Worm (Caenorhabditis elegans) whole organism, young adult: ENCODE results near the gene str-121.
"Not testable (repeated sequence)": the region's sequence is repeated elsewhere in the genome, so short reads cannot be mapped to it uniquely, and the experiment has no call there.

Source experiments
- B0019.2 ChIP-seq: fragments of 200-800 bp; sonication (Bioruptor generic); conservative IDR thresholded peaks from 2 replicates; pipeline ENCODE4 v1.3.6; 2022; ENCODE audit warnings: missing genetic modification reagents, missing genetic modification characterization, missing compliant biosample characterization
- B0035.1 ChIP-seq: sonication (generic microtip); optimal IDR thresholded peaks from 2 replicates; lab custom pipeline; 2016; ENCODE audit warnings: missing genetic modification characterization, mild to moderate bottlenecking, missing compliant biosample characterization, missing genotype, missing genetic modification reagents
- B0336.3 ChIP-seq: fragments of 200-800 bp; sonication (Bioruptor generic); IDR thresholded peaks from 2 replicates; pipeline ENCODE4 v1.3.6; 2022; ENCODE audit warnings: missing genetic modification characterization, missing compliant biosample characterization
- C17E4.6 ChIP-seq: fragments of 200-800 bp; sonication (Bioruptor generic); IDR thresholded peaks from 2 replicates; pipeline ENCODE4 v1.3.6; 2022; ENCODE audit warnings: missing genetic modification reagents, missing genetic modification characterization, missing compliant biosample characterization
- D2030.7 ChIP-seq: fragments of 200-800 bp; sonication (Bioruptor generic); IDR thresholded peaks from 2 replicates; pipeline ENCODE4 v1.3.6; 2022; ENCODE audit warnings: missing genetic modification reagents, missing genetic modification characterization, missing compliant biosample characterization
- K11D2.4 ChIP-seq: fragments of 200-800 bp; sonication (Bioruptor generic); IDR thresholded peaks from 2 replicates; pipeline ENCODE4 v1.3.6; 2022; ENCODE audit warnings: missing genetic modification reagents, missing genetic modification characterization, missing compliant biosample characterization
- T07F8.4 ChIP-seq: sonication (generic microtip); optimal IDR thresholded peaks from 2 replicates; lab custom pipeline; 2016; ENCODE audit warnings: mild to moderate bottlenecking, missing genetic modification characterization, moderate library complexity, missing compliant biosample characterization
- Y95B8A.8 ChIP-seq: fragments of 200-800 bp; sonication (Bioruptor generic); IDR thresholded peaks from 2 replicates; pipeline ENCODE4 v1.3.6; 2022; ENCODE audit warnings: missing genetic modification reagents, missing genetic modification characterization, missing compliant biosample characterization
- akir-1 ChIP-seq: fragments of 200-800 bp; sonication (Bioruptor generic); optimal IDR thresholded peaks from 2 replicates; lab custom pipeline; 2018; ENCODE audit warnings: mild to moderate bottlenecking, missing genetic modification characterization, moderate library complexity, missing compliant biosample characterization
- attf-5 ChIP-seq: fragments of 200-800 bp; sonication (Bioruptor generic); optimal IDR thresholded peaks from 2 replicates; lab custom pipeline; 2018; ENCODE audit warnings: mild to moderate bottlenecking, missing genetic modification characterization, missing compliant biosample characterization
- cebp-1 ChIP-seq, 2 experiments: fragments of 200-800 bp in 1 of 2; sonication (Bioruptor generic) in 1 of 2; sonication (generic microtip) in 1 of 2; IDR thresholded peaks in 1 of 2; optimal IDR thresholded peaks in 1 of 2; 2 replicates each; pipeline versions ENCODE4 v1.3.6 to Lab custom; 2017 to 2022; ENCODE audit warnings: missing compliant biosample characterization in 2 of 2, missing genetic modification characterization in 2 of 2, mild to moderate bottlenecking in 1 of 2, missing genetic modification reagents in 1 of 2, moderate library complexity in 1 of 2
- ceh-40 ChIP-seq: fragments of 200-800 bp; sonication (Bioruptor generic); IDR thresholded peaks from 2 replicates; pipeline ENCODE4 v1.3.6; 2022; ENCODE audit warnings: missing genetic modification characterization, missing compliant biosample characterization
- dox-1 ChIP-seq: fragments of 200-800 bp; sonication (Bioruptor generic); IDR thresholded peaks from 2 replicates; pipeline ENCODE4 v1.3.6; 2022; ENCODE audit warnings: missing genetic modification reagents, missing genetic modification characterization, missing compliant biosample characterization
- egrh-3 ChIP-seq: fragments of 200-800 bp; sonication (Bioruptor generic); IDR thresholded peaks from 2 replicates; pipeline ENCODE4 v1.3.6; 2022; ENCODE audit warnings: missing genetic modification reagents, missing genetic modification characterization, missing compliant biosample characterization
- ets-4 ChIP-seq: fragments of 200-800 bp; sonication (Bioruptor generic); optimal IDR thresholded peaks from 2 replicates; lab custom pipeline; 2018; ENCODE audit warnings: mild to moderate bottlenecking, missing genetic modification characterization, missing compliant biosample characterization
- hlh-12 ChIP-seq: sonication (generic microtip); optimal IDR thresholded peaks from 2 replicates; lab custom pipeline; 2016; ENCODE audit warnings: missing genetic modification characterization, missing compliant biosample characterization
- hmg-1.2 ChIP-seq: fragments of 200-800 bp; sonication (Bioruptor generic); IDR thresholded peaks from 2 replicates; pipeline ENCODE4 v1.3.6; 2022; ENCODE audit warnings: missing genetic modification reagents, missing genetic modification characterization, missing compliant biosample characterization
- hmg-20 ChIP-seq: fragments of 200-800 bp; sonication (Bioruptor generic); IDR thresholded peaks from 2 replicates; pipeline ENCODE4 v1.3.6; 2022; ENCODE audit warnings: missing genetic modification reagents, missing genetic modification characterization, missing compliant biosample characterization
- lin-35 ChIP-seq, 3 experiments: fragments of 150-350 bp in 2 of 3; sonication (generic microtip) in 1 of 3; optimal IDR thresholded peaks; 2 replicates each; lab custom pipeline; 2014 to 2018; ENCODE audit warnings: missing biosample characterization in 3 of 3, missing genetic modification characterization in 3 of 3, missing genetic modification reagents in 3 of 3
- lin-40 ChIP-seq: sonication (generic microtip); optimal IDR thresholded peaks from 2 replicates; lab custom pipeline; 2016; ENCODE audit warnings: missing genetic modification characterization, mild to moderate bottlenecking, missing compliant biosample characterization, missing genotype, missing genetic modification reagents
- lir-1 ChIP-seq: fragments of 200-800 bp; sonication (Bioruptor generic); conservative IDR thresholded peaks from 2 replicates; pipeline ENCODE4 v1.3.6; 2022; ENCODE audit warnings: missing genetic modification reagents, missing genetic modification characterization, missing compliant biosample characterization
- mel-28 ChIP-seq: sonication (generic microtip); optimal IDR thresholded peaks from 2 replicates; lab custom pipeline; 2016; ENCODE audit warnings: borderline replicate concordance, mild to moderate bottlenecking, missing genetic modification characterization, missing compliant biosample characterization
- mes-4 ChIP-seq: sonication (generic microtip); optimal IDR thresholded peaks from 2 replicates; lab custom pipeline; 2016; ENCODE audit warnings: missing genotype, missing genetic modification characterization, missing compliant biosample characterization
- nfyb-1 ChIP-seq: fragments of 200-800 bp; sonication (Bioruptor generic); IDR thresholded peaks from 2 replicates; pipeline ENCODE4 v1.3.6; 2022; ENCODE audit warnings: missing genetic modification reagents, missing genetic modification characterization, missing compliant biosample characterization
- nhr-120 ChIP-seq: fragments of 200-800 bp; sonication (Bioruptor generic); IDR thresholded peaks from 2 replicates; pipeline ENCODE4 v1.3.6; 2022; ENCODE audit warnings: missing genetic modification characterization, missing compliant biosample characterization
- nhr-179 ChIP-seq: sonication (generic microtip); optimal IDR thresholded peaks from 2 replicates; lab custom pipeline; 2016; ENCODE audit warnings: mild to moderate bottlenecking, missing genetic modification characterization, missing compliant biosample characterization
- nhr-80 ChIP-seq: sonication (generic microtip); optimal IDR thresholded peaks from 2 replicates; lab custom pipeline; 2016; ENCODE audit warnings: missing genetic modification characterization, missing compliant biosample characterization
- nhr-90 ChIP-seq: sonication (generic microtip); optimal IDR thresholded peaks from 2 replicates; lab custom pipeline; 2016; ENCODE audit warnings: missing genotype, mild to moderate bottlenecking, missing genetic modification characterization, missing compliant biosample characterization
- pha-4 ChIP-seq: fragments of 150-350 bp; sonication (generic microtip); optimal IDR thresholded peaks from 2 replicates; lab custom pipeline; 2014; ENCODE audit warnings: missing biosample characterization, missing genetic modification reagents, missing genetic modification characterization
- rcor-1 ChIP-seq: fragments of 200-800 bp; sonication (Bioruptor generic); IDR thresholded peaks from 2 replicates; pipeline ENCODE4 v1.3.6; 2022; ENCODE audit warnings: missing genetic modification reagents, missing genetic modification characterization, missing compliant biosample characterization
- sdz-38 ChIP-seq: sonication (generic microtip); optimal IDR thresholded peaks from 2 replicates; lab custom pipeline; 2016; ENCODE audit warnings: missing genotype, missing genetic modification characterization, missing compliant biosample characterization
- somi-1 ChIP-seq: fragments of 200-800 bp; sonication (Bioruptor generic); optimal IDR thresholded peaks from 2 replicates; lab custom pipeline; 2018; ENCODE audit warnings: mild to moderate bottlenecking, missing genetic modification characterization, missing compliant biosample characterization
- sptf-2 ChIP-seq: fragments of 200-800 bp; sonication (Bioruptor generic); optimal IDR thresholded peaks from 2 replicates; lab custom pipeline; 2018; ENCODE audit warnings: mild to moderate bottlenecking, missing genetic modification characterization, missing compliant biosample characterization
- zfh-2 ChIP-seq: fragments of 200-800 bp; sonication (Bioruptor generic); conservative IDR thresholded peaks from 2 replicates; pipeline ENCODE4 v1.3.6; 2022; ENCODE audit warnings: missing genetic modification reagents, missing genetic modification characterization, missing compliant biosample characterization
- ztf-18 ChIP-seq: sonication (generic microtip); optimal IDR thresholded peaks from 2 replicates; lab custom pipeline; 2016; ENCODE audit warnings: missing genotype, mild to moderate bottlenecking, missing genetic modification characterization, missing compliant biosample characterization
- ztf-22 ChIP-seq: fragments of 200-800 bp; sonication (Bioruptor generic); optimal IDR thresholded peaks from 2 replicates; lab custom pipeline; 2018; ENCODE audit warnings: mild to moderate bottlenecking, missing genetic modification characterization, moderate library complexity, missing compliant biosample characterization

The str-121 gene

ce11 chrV:216847-217246 lies 37.6 kb downstream of the str-121 start, which contains the start of gene srh-78:
srh-78 (plus strand) TSS chrV:217147.
- TF ChIP-seq somi-1 (GFP tag; lab: Kevin White, UChicago) (no peak), rcor-1 (no peak), C17E4.6 (GFP tag; lab: Robert Waterston, UW) (no peak), nhr-179 (tag; lab: Kevin White, UChicago) (no peak), sptf-2 (GFP tag; lab: Kevin White, UChicago) (no peak), ztf-22 (GFP tag; lab: Kevin White, UChicago) (no peak), Y95B8A.8 (no peak), lin-35 (GFP tag; optimal IDR thresholded peaks at IDR 0.05; lab: Kevin White, UChicago) (no peak), nhr-120 (GFP tag; lab: Robert Waterston, UW) (no peak), mel-28 (no peak), B0336.3 (GFP tag; lab: Robert Waterston, UW) (no peak), egrh-3 (GFP tag; lab: Robert Waterston, UW) (no peak), D2030.7 (GFP tag; lab: Robert Waterston, UW) (no peak), mes-4 (no peak), dox-1 (no peak)

ce11 chrV:215697-216096 lies 38.8 kb downstream of the str-121 start:
- no peak for TF ChIP-seq K11D2.4 (GFP tag; lab: Robert Waterston, UW)
- TF ChIP-seq sdz-38 (tag; lab: Kevin White, UChicago) = no peak
- no peak for TF ChIP-seq akir-1 (GFP tag; lab: Kevin White, UChicago)
- no peak for TF ChIP-seq lir-1 (GFP tag; lab: Robert Waterston, UW)
- TF ChIP-seq hlh-12 (tag; lab: Kevin White, UChicago) = no peak
- TF ChIP-seq nhr-90 (tag; lab: Kevin White, UChicago) = no peak
- TF ChIP-seq B0035.1 (tag; lab: Kevin White, UChicago) = no peak

ce11 chrV:212687-213086 lies 41.8 kb downstream of the str-121 start, which contains the start of gene DC2.5:
DC2.5 (minus strand) TSS chrV:212787.
- TF ChIP-seq hmg-20 (GFP tag; lab: Robert Waterston, UW); B0019.2 (GFP tag; lab: Robert Waterston, UW); T07F8.4: not testable (repeated sequence)

- TF ChIP-seq nhr-80 (tag; lab: Kevin White, UChicago) (peak; percentile 51), ceh-40 (no peak)
These were observed 42.9 kb downstream of the str-121 start for ce11 chrV:211388-212168.

- TF ChIP-seq lin-35 (GFP tag; optimal IDR thresholded peaks at IDR 0.05; lab: Kevin White, UChicago) = no peak
- TF ChIP-seq nfyb-1 = peak; percentile 67; the same call in 1 of the 2 replicates
- TF ChIP-seq, all 124 proteins: peak for 1
These were observed 47.7 kb downstream of the str-121 start for ce11 chrV:206814-207213.

- TF ChIP-seq ztf-18 (tag; lab: Kevin White, UChicago) = no peak
- 0 out of 2 replicates have a peak, but pooled peaks have one; percentile 38 for TF ChIP-seq B0336.3 (GFP tag; lab: Robert Waterston, UW)
- peak; percentile 32 for TF ChIP-seq pha-4 (tag; lab: Kevin White, UChicago)
- no peak for TF ChIP-seq Y95B8A.8
- TF ChIP-seq zfh-2 (GFP tag; lab: Robert Waterston, UW) = 0 out of 2 replicates have a peak, but pooled peaks have one; percentile 16
- peak; percentile 28 for TF ChIP-seq lin-40 (tag; lab: Kevin White, UChicago)
- no peak for TF ChIP-seq T07F8.4
- peak; percentile 56 for TF ChIP-seq nhr-80 (tag; lab: Kevin White, UChicago)
- peak; percentile 79; the same call in 1 of the 2 replicates for TF ChIP-seq hmg-1.2 (GFP tag; lab: Robert Waterston, UW)
- no peak for TF ChIP-seq ets-4
- peak; percentile 12; the same call in 1 of the 2 replicates for TF ChIP-seq cebp-1 (GFP tag; IDR thresholded peaks at IDR 0.05; lab: Robert Waterston, UW)
- peak; percentile 82 for TF ChIP-seq cebp-1 (tag; optimal IDR thresholded peaks at IDR 0.05; lab: Kevin White, UChicago)
- peak; percentile 21 for TF ChIP-seq attf-5 (GFP tag; lab: Kevin White, UChicago)
These were observed 50.5 kb downstream of the str-121 start, which contains the start of gene lec-12 for ce11 chrV:203855-204432. lec-12 (plus strand) TSS chrV:204382.
